Worm (Caenorhabditis elegans) whole organism, young adult: ENCODE measurements around the gene C26H9A.4.

Experiments
- B0336.3 ChIP-seq: fragments of 200-800 bp; sonication (Bioruptor generic); IDR thresholded peaks from 2 replicates; pipeline ENCODE4 v1.3.6; 2022; ENCODE audit warnings: missing genetic modification characterization, missing compliant biosample characterization
- hlh-12 ChIP-seq: sonication (generic microtip); optimal IDR thresholded peaks from 2 replicates; lab custom pipeline; 2016; ENCODE audit warnings: missing genetic modification characterization, missing compliant biosample characterization
- pbrm-1 ChIP-seq: fragments of 200-800 bp; sonication (Bioruptor generic); IDR thresholded peaks from 2 replicates; pipeline ENCODE4 v1.3.6; 2022; ENCODE audit warnings: missing genetic modification reagents, missing genetic modification characterization, missing compliant biosample characterization
- tbp1 ChIP-seq: fragments of 200-800 bp; sonication (Bioruptor generic); optimal IDR thresholded peaks from 2 replicates; lab custom pipeline; 2018; ENCODE audit warnings: mild to moderate bottlenecking, missing genetic modification characterization, missing compliant biosample characterization

ce11 chrIV:12684341-12684740, 31.1 kb downstream of the C26H9A.4 start, which contains the start of gene prmt-9:
- TF ChIP-seq tbp1 (GFP tag; lab: Kevin White, UChicago) (no peak), hlh-12 (no peak), B0336.3 (GFP tag; lab: Robert Waterston, UW) (no peak), pbrm-1 (no peak)
